Fruit fly (Drosophila melanogaster) whole organism, embryonic: Measurements from ENCODE around the gene Catsup.

Experiments used
- Ada2b ChIP-seq: fragments of 200-800 bp; sonication (Bioruptor generic); IDR thresholded peaks from 2 replicates; pipeline ENCODE4 v1.3.6; 2022; ENCODE audit warnings: missing biosample characterization, missing genetic modification characterization
- Bdp1 ChIP-seq: fragments of 200-800 bp; sonication (Bioruptor generic); optimal IDR thresholded peaks from 3 replicates; lab custom pipeline; 2016; ENCODE audit warnings: missing biosample characterization, missing genetic modification characterization
- BtbVII ChIP-seq: fragments of 200-800 bp; sonication (Bioruptor generic); optimal IDR thresholded peaks from 3 replicates; lab custom pipeline; 2017; ENCODE audit warnings: missing biosample characterization, mild to moderate bottlenecking, missing genetic modification characterization
- CG10209 ChIP-seq: fragments of 200-800 bp; sonication (Bioruptor generic); optimal IDR thresholded peaks from 3 replicates; lab custom pipeline; 2017; ENCODE audit warnings: missing biosample characterization, mild to moderate bottlenecking, missing genetic modification characterization, missing genetic modification reagents
- CG10366 ChIP-seq: fragments of 200-800 bp; sonication (Bioruptor generic); IDR thresholded peaks from 2 replicates; pipeline ENCODE4 v1.3.6; 2022; ENCODE audit warnings: missing biosample characterization, missing genetic modification characterization
- CG10654 ChIP-seq: fragments of 200-800 bp; sonication (Bioruptor generic); optimal IDR thresholded peaks from 2 replicates; lab custom pipeline; 2016; ENCODE audit warnings: missing biosample characterization, missing genetic modification characterization
- CG12744 ChIP-seq: fragments of 200-800 bp; sonication (Bioruptor generic); optimal IDR thresholded peaks from 2 replicates; lab custom pipeline; 2016; ENCODE audit warnings: missing biosample characterization, missing genetic modification characterization
- CG12769 ChIP-seq: fragments of 200-800 bp; sonication (Bioruptor generic); optimal IDR thresholded peaks from 2 replicates; lab custom pipeline; 2019; ENCODE audit warnings: missing biosample characterization, mild to moderate bottlenecking, missing genetic modification characterization, moderate library complexity
- CG18011 ChIP-seq: fragments of 200-800 bp; sonication (Bioruptor generic); optimal IDR thresholded peaks from 2 replicates; lab custom pipeline; 2017; ENCODE audit warnings: missing biosample characterization, missing genetic modification characterization, mild to moderate bottlenecking, moderate library complexity, missing genotype
- CG18262 ChIP-seq: fragments of 200-800 bp; optimal IDR thresholded peaks from 3 replicates; lab custom pipeline; 2019; ENCODE audit warnings: missing biosample characterization, mild to moderate bottlenecking, missing genetic modification characterization, moderate library complexity
- CG2202 ChIP-seq: fragments of 200-800 bp; sonication (Bioruptor generic); optimal IDR thresholded peaks from 2 replicates; lab custom pipeline; 2018; ENCODE audit warnings: missing biosample characterization, mild to moderate bottlenecking, missing genetic modification characterization
- CG31224 ChIP-seq: fragments of 200-800 bp; sonication (Bioruptor generic); IDR thresholded peaks from 2 replicates; pipeline ENCODE4 v1.3.6; 2022; ENCODE audit warnings: missing biosample characterization, missing genetic modification characterization
- CG3847 ChIP-seq: fragments of 200-800 bp; sonication (Bioruptor generic); IDR thresholded peaks from 2 replicates; pipeline ENCODE4 v1.3.6; 2022; ENCODE audit warnings: missing biosample characterization, missing genetic modification characterization
- CG43689 ChIP-seq: fragments of 200-800 bp; sonication (Bioruptor generic); IDR thresholded peaks from 2 replicates; pipeline ENCODE4 v1.3.6; 2022; ENCODE audit warnings: missing biosample characterization, missing genetic modification characterization
- CG4707 ChIP-seq: fragments of 200-800 bp; sonication (Bioruptor generic); optimal IDR thresholded peaks from 2 replicates; lab custom pipeline; 2018; ENCODE audit warnings: missing biosample characterization, mild to moderate bottlenecking, missing genetic modification characterization, moderate library complexity
- CG6791 ChIP-seq: fragments of 200-800 bp; sonication (Bioruptor generic); IDR thresholded peaks from 3 replicates; pipeline ENCODE4 v1.3.6; 2022; ENCODE audit warnings: missing biosample characterization, missing genetic modification characterization; ENCODE audit not compliant: partially characterized antibody
- CG7928 ChIP-seq: fragments of 200-800 bp; sonication (Bioruptor generic); optimal IDR thresholded peaks from 2 replicates; lab custom pipeline; 2017; ENCODE audit warnings: missing biosample characterization, mild to moderate bottlenecking, missing genetic modification characterization
- CG7963 ChIP-seq: fragments of 200-800 bp; sonication (Bioruptor generic); IDR thresholded peaks from 3 replicates; pipeline ENCODE4 v1.3.6; 2022; ENCODE audit warnings: missing biosample characterization, missing genetic modification characterization; ENCODE audit not compliant: partially characterized antibody
- CG7987 ChIP-seq: fragments of 200-800 bp; sonication (Bioruptor generic); optimal IDR thresholded peaks from 2 replicates; lab custom pipeline; 2018; ENCODE audit warnings: missing biosample characterization, mild to moderate bottlenecking, missing genetic modification characterization, moderate library complexity
- CG8765 ChIP-seq: fragments of 200-800 bp; sonication (Bioruptor generic); IDR thresholded peaks from 2 replicates; pipeline ENCODE4 v1.3.6; 2022; ENCODE audit warnings: missing biosample characterization, missing genetic modification characterization
- CG9609 ChIP-seq: fragments of 200-800 bp; sonication (Bioruptor generic); optimal IDR thresholded peaks from 3 replicates; lab custom pipeline; 2016; ENCODE audit warnings: missing biosample characterization, missing genetic modification characterization
- D19A ChIP-seq: fragments of 200-800 bp; optimal IDR thresholded peaks from 3 replicates; lab custom pipeline; 2019; ENCODE audit warnings: missing biosample characterization, mild to moderate bottlenecking, missing genetic modification characterization, moderate library complexity
- Deaf1 ChIP-seq: fragments of 200-800 bp; optimal IDR thresholded peaks from 3 replicates; lab custom pipeline; 2019; ENCODE audit warnings: missing biosample characterization, mild to moderate bottlenecking, missing genetic modification characterization, moderate library complexity
- ERR ChIP-seq: fragments of 200-800 bp; sonication (Bioruptor generic); optimal IDR thresholded peaks from 2 replicates; lab custom pipeline; 2016; ENCODE audit warnings: missing biosample characterization, missing genetic modification characterization
- Fer1 ChIP-seq: fragments of 200-800 bp; sonication (Bioruptor generic); optimal IDR thresholded peaks from 2 replicates; lab custom pipeline; 2017; ENCODE audit warnings: missing biosample characterization, mild to moderate bottlenecking, missing genetic modification characterization
- Hr39 ChIP-seq: fragments of >200 bp; optimal IDR thresholded peaks from 2 replicates; lab custom pipeline; 2017
- NC2α ChIP-seq: fragments of 200-800 bp; sonication (Bioruptor generic); optimal IDR thresholded peaks from 2 replicates; lab custom pipeline; 2016; ENCODE audit warnings: missing biosample characterization, missing genetic modification characterization
- Spps ChIP-seq: fragments of 200-800 bp; sonication (Bioruptor generic); optimal IDR thresholded peaks from 2 replicates; lab custom pipeline; 2018; ENCODE audit warnings: missing biosample characterization, mild to moderate bottlenecking, missing genetic modification characterization
- Taf1 ChIP-seq: fragments of 200-800 bp; sonication (Bioruptor generic); IDR thresholded peaks from 2 replicates; pipeline ENCODE4 v1.3.6; 2022; ENCODE audit warnings: missing biosample characterization, missing genetic modification characterization
- ara ChIP-seq: fragments of 200-800 bp; sonication (Bioruptor generic); IDR thresholded peaks from 2 replicates; pipeline ENCODE4 v1.3.6; 2022; ENCODE audit warnings: missing biosample characterization, missing genetic modification characterization
- ase ChIP-seq: fragments of 200-800 bp; sonication (Bioruptor generic); IDR thresholded peaks from 3 replicates; pipeline ENCODE4 v1.3.6; 2022; ENCODE audit warnings: missing biosample characterization, missing genetic modification characterization
- cad ChIP-seq: fragments of >200 bp; optimal IDR thresholded peaks from 2 replicates; lab custom pipeline; 2017; ENCODE audit warnings: missing biosample characterization, missing genetic modification characterization
- ci ChIP-seq: fragments of 200-800 bp; sonication (Bioruptor generic); IDR thresholded peaks from 3 replicates; pipeline ENCODE4 v1.3.6; 2022; ENCODE audit warnings: missing biosample characterization, missing genetic modification characterization
- emc ChIP-seq: fragments of 200-800 bp; sonication (Bioruptor generic); optimal IDR thresholded peaks from 2 replicates; lab custom pipeline; 2016; ENCODE audit warnings: missing biosample characterization, missing genetic modification characterization
- ems ChIP-seq: fragments of 200-800 bp; sonication (Bioruptor generic); optimal IDR thresholded peaks from 3 replicates; lab custom pipeline; 2016; ENCODE audit warnings: missing biosample characterization, missing genetic modification characterization
- fru ChIP-seq: fragments of >200 bp; optimal IDR thresholded peaks from 2 replicates; lab custom pipeline; 2017
- gce ChIP-seq: fragments of 200-800 bp; sonication (Bioruptor generic); IDR thresholded peaks from 3 replicates; pipeline ENCODE4 v1.3.6; 2022; ENCODE audit warnings: missing biosample characterization, missing genetic modification characterization
- gem ChIP-seq: fragments of 200-800 bp; sonication (Bioruptor generic); optimal IDR thresholded peaks from 2 replicates; lab custom pipeline; 2019; ENCODE audit warnings: missing biosample characterization, mild to moderate bottlenecking, missing genetic modification characterization, moderate library complexity
- gsb-n ChIP-seq: fragments of 200-800 bp; sonication (Bioruptor generic); optimal IDR thresholded peaks from 3 replicates; lab custom pipeline; 2018; ENCODE audit warnings: missing biosample characterization, mild to moderate bottlenecking, missing genetic modification characterization
- kni ChIP-seq: fragments of 200-800 bp; sonication (Bioruptor generic); optimal IDR thresholded peaks from 3 replicates; lab custom pipeline; 2017; ENCODE audit warnings: mild to moderate bottlenecking, missing biosample characterization, missing genetic modification reagents, missing genetic modification characterization
- pfk ChIP-seq: fragments of 200-800 bp; sonication (Bioruptor generic); optimal IDR thresholded peaks from 2 replicates; lab custom pipeline; 2018; ENCODE audit warnings: missing biosample characterization, mild to moderate bottlenecking, missing genetic modification characterization, moderate library complexity
- phol ChIP-seq: fragments of 200-800 bp; sonication (Bioruptor generic); optimal IDR thresholded peaks from 3 replicates; lab custom pipeline; 2018; ENCODE audit warnings: missing biosample characterization, mild to moderate bottlenecking, missing genetic modification characterization, moderate library complexity
- pros ChIP-seq: fragments of 200-800 bp; sonication (Bioruptor generic); optimal IDR thresholded peaks from 3 replicates; lab custom pipeline; 2019; ENCODE audit warnings: missing biosample characterization, mild to moderate bottlenecking, missing genetic modification characterization, moderate library complexity
- psq ChIP-seq: fragments of 200-800 bp; sonication (Bioruptor generic); optimal IDR thresholded peaks from 2 replicates; lab custom pipeline; 2017; ENCODE audit warnings: missing biosample characterization, missing genetic modification characterization
- pzg ChIP-seq: fragments of 200-800 bp; sonication (Bioruptor generic); optimal IDR thresholded peaks from 3 replicates; lab custom pipeline; 2018; ENCODE audit warnings: missing biosample characterization, mild to moderate bottlenecking, missing genetic modification characterization, moderate library complexity
- rib ChIP-seq: fragments of 200-800 bp; sonication (Bioruptor generic); IDR thresholded peaks from 2 replicates; pipeline ENCODE4 v1.3.6; 2022; ENCODE audit warnings: missing biosample characterization, missing genetic modification characterization
- schlank ChIP-seq: fragments of 200-800 bp; sonication (Bioruptor generic); optimal IDR thresholded peaks from 2 replicates; lab custom pipeline; 2018; ENCODE audit warnings: missing biosample characterization, mild to moderate bottlenecking, missing genetic modification characterization
- sim ChIP-seq: fragments of 200-800 bp; sonication (Bioruptor generic); IDR thresholded peaks from 2 replicates; pipeline ENCODE4 v1.3.6; 2022; ENCODE audit warnings: missing biosample characterization, missing genetic modification characterization
- sima ChIP-seq: fragments of 200-800 bp; sonication (Bioruptor generic); optimal IDR thresholded peaks from 2 replicates; lab custom pipeline; 2016; ENCODE audit warnings: missing biosample characterization, missing genetic modification characterization
- stwl ChIP-seq: fragments of 200-800 bp; sonication (Bioruptor generic); optimal IDR thresholded peaks from 3 replicates; lab custom pipeline; 2018; ENCODE audit warnings: missing biosample characterization, mild to moderate bottlenecking, missing genetic modification characterization, moderate library complexity
- toy ChIP-seq: fragments of 200-800 bp; sonication (Bioruptor generic); IDR thresholded peaks from 2 replicates; pipeline ENCODE4 v1.3.6; 2022; ENCODE audit warnings: missing biosample characterization, missing genetic modification characterization
- zfh1 ChIP-seq: fragments of 200-800 bp; sonication (Bioruptor generic); IDR thresholded peaks from 3 replicates; pipeline ENCODE4 v1.3.6; 2022; ENCODE audit warnings: missing biosample characterization, missing genetic modification characterization
- zfh2 ChIP-seq: fragments of 200-800 bp; sonication (Bioruptor generic); optimal IDR thresholded peaks from 2 replicates; lab custom pipeline; 2016; ENCODE audit warnings: missing biosample characterization, missing genetic modification characterization

Catsup gene

DNA sequence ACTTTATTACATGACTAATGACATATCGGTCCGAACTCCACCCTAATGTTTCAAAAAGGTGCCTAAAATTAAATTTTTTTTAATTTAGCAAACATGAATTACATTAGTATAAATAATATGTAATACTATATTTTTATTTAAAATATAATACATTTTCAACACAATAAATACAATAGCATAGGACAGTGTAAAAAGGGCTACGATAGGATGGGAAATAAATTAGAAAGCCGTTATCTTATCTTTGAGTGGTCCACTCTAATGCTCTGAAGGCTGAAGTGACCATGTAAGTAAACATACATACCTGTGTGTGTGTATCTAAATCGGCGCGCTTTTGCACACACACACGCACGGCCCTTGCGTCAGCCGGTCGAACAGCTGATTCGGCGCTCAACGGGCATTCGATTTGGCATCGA lies 38.7 kb upstream of the Catsup start, which contains the start of gene CG31793 (continued):
- TF ChIP-seq CG10209 (GFP tag; lab: Kevin White, UChicago) = peak; percentile 53
- TF ChIP-seq gsb-n (tag; lab: Kevin White, UChicago) = no peak
- TF ChIP-seq CG12769 = no peak
- TF ChIP-seq Ada2b (GFP tag; lab: Robert Waterston, UW) = peak; percentile 58; the same call in 1 of the 2 replicates
- TF ChIP-seq CG43689 (GFP tag; lab: Robert Waterston, UW) = no peak
- TF ChIP-seq stwl (tag; lab: Kevin White, UChicago) = no peak
- no peak for TF ChIP-seq CG31224
- TF ChIP-seq gce (GFP tag; lab: Robert Waterston, UW) = no peak
- 0 out of 2 replicates have a peak, but pooled peaks have one; percentile 24 for TF ChIP-seq CG10366 (GFP tag; lab: Robert Waterston, UW)
- no peak for TF ChIP-seq CG7987
- TF ChIP-seq CG9609 = no peak
- peak; percentile 46 for TF ChIP-seq phol
- TF ChIP-seq CG8765 = no peak
- TF ChIP-seq CG6791 (GFP tag; lab: Robert Waterston, UW) = no peak
- TF ChIP-seq Hr39 (lab: Kevin White, UChicago) = no peak
- peak; percentile 65 for TF ChIP-seq BtbVII
- no peak for TF ChIP-seq psq (GFP tag; lab: Kevin White, UChicago)
- no peak for TF ChIP-seq toy (GFP tag; lab: Robert Waterston, UW)
- no peak for TF ChIP-seq CG7963
- TF ChIP-seq emc (GFP tag; lab: Kevin White, UChicago) = no peak
- TF ChIP-seq CG3847 (GFP tag; lab: Robert Waterston, UW) = 0 out of 2 replicates have a peak, but pooled peaks have one; percentile 12
- peak; percentile 12 for TF ChIP-seq pzg (GFP tag; lab: Kevin White, UChicago)
- 0 out of 3 replicates have a peak, but pooled peaks have one; percentile 20 for TF ChIP-seq ase
- TF ChIP-seq CG4707 = no peak
- peak; percentile 30 for TF ChIP-seq CG10654 (GFP tag; lab: Kevin White, UChicago)
- TF ChIP-seq ERR (GFP tag; lab: Kevin White, UChicago) = no peak
- TF ChIP-seq Deaf1 (tag; lab: Kevin White, UChicago) = peak; percentile 42
- no peak for TF ChIP-seq schlank (tag; lab: Kevin White, UChicago)
- no peak for TF ChIP-seq CG2202 (tag; lab: Kevin White, UChicago)
- TF ChIP-seq D19A = peak; percentile 62
- TF ChIP-seq CG18262 (tag; lab: Kevin White, UChicago) = peak; percentile 57
- TF ChIP-seq Fer1 (GFP tag; lab: Kevin White, UChicago) = peak; percentile 65
- TF ChIP-seq CG12744 (GFP tag; lab: Kevin White, UChicago) = no peak
- peak; percentile 49; the same call in 1 of the 2 replicates for TF ChIP-seq rib (GFP tag; lab: Robert Waterston, UW)
- no peak for TF ChIP-seq sima (GFP tag; lab: Kevin White, UChicago)
- TF ChIP-seq gem (tag; lab: Kevin White, UChicago) = peak; percentile 72
- no peak for TF ChIP-seq Bdp1
- no peak for TF ChIP-seq ems (GFP tag; lab: Kevin White, UChicago)
- TF ChIP-seq ara (GFP tag; lab: Robert Waterston, UW) = no peak
- TF ChIP-seq sim (GFP tag; lab: Robert Waterston, UW) = no peak
- no peak for TF ChIP-seq Spps (tag; lab: Kevin White, UChicago)
- TF ChIP-seq NC2α = no peak
- TF ChIP-seq pros (GFP tag; lab: Kevin White, UChicago) = no peak
- no peak for TF ChIP-seq kni (GFP tag; lab: Kevin White, UChicago)
- TF ChIP-seq cad (GFP tag; lab: Kevin White, UChicago) = no peak
- no peak for TF ChIP-seq CG18011
- no peak for TF ChIP-seq fru (lab: Kevin White, UChicago)
- no peak for TF ChIP-seq zfh1 (GFP tag; lab: Robert Waterston, UW)
- peak; percentile 59; the same call in 2 of the 3 replicates for TF ChIP-seq ci
- no peak for TF ChIP-seq Taf1 (GFP tag; lab: Robert Waterston, UW)
- TF ChIP-seq zfh2 (GFP tag; lab: Kevin White, UChicago) = no peak
- no peak for TF ChIP-seq CG7928
- no peak for TF ChIP-seq pfk
